Worm (Caenorhabditis elegans): ENCODE data around the gene Y75B12B.11.

- TF ChIP-seq nhr-237 (tag; optimal IDR thresholded peaks at IDR 0.05) (no peak), bed-3 (GFP tag; optimal IDR thresholded peaks at IDR 0.05) (peak; percentile 76)
These were observed at the start of gene Y75B12B.11 for ce11 chrV:15190903-15191302.
